Fruit fly (Drosophila melanogaster) Kc167 (cell line): Measurements from ENCODE around the gene sau.

Experiments used
- Sin3A ChIP-seq: fragments of >200 bp; optimal IDR thresholded peaks from 2 replicates; lab custom pipeline; 2018; ENCODE audit warnings: missing external identifiers
- h ChIP-seq: fragments of >200 bp; optimal IDR thresholded peaks from 3 replicates; lab custom pipeline; 2018; ENCODE audit warnings: missing external identifiers
- ttk ChIP-seq: sonication (Bioruptor generic); optimal IDR thresholded peaks from 2 replicates; lab custom pipeline; 2017; ENCODE audit warnings: missing external identifiers

- TF ChIP-seq Sin3A (no peak), h (lab: Kevin White, UChicago) (no peak), ttk (no peak)
Observed at dm6 chr2L:2177969-2178809, 48.0 kb upstream of the sau start, which contains the start of gene aop.
